Fruit fly (Drosophila melanogaster): ENCODE measurements around the gene CG15317.

CG15317 gene

dm6 chrX:9587881-9588280, 31.5 kb upstream of the CG15317 start:
- no peak for TF ChIP-seq usp (GFP tag; optimal IDR thresholded peaks at IDR 0.05)
- TF ChIP-seq psq (optimal IDR thresholded peaks at IDR 0.05): no peak
- TF ChIP-seq pan (optimal IDR thresholded peaks at IDR 0.05): no peak
- TF ChIP-seq CG8478 (optimal IDR thresholded peaks at IDR 0.05): no peak
- TF ChIP-seq Dll (optimal IDR thresholded peaks at IDR 0.05): no peak
- no peak for TF ChIP-seq EcR (GFP tag; optimal IDR thresholded peaks at IDR 0.05)

DNA sequence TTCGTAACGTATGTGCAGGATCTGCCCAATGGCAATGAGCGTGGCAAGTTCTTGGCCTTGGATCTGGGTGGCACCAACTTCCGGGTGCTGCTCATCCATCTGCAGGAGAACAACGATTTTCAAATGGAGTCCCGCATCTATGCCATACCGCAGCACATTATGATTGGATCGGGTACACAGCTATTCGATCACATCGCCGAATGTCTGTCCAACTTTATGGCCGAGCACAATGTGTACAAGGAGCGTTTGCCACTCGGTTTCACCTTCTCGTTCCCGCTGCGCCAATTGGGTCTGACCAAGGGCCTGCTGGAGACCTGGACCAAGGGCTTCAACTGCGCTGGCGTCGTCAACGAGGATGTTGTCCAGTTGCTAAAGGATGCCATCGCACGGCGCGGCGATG, 30.3 kb upstream of the CG15317 start:
- TF ChIP-seq pan (optimal IDR thresholded peaks at IDR 0.05): no peak
- TF ChIP-seq psq (optimal IDR thresholded peaks at IDR 0.05): no peak
- no peak for TF ChIP-seq EcR (GFP tag; optimal IDR thresholded peaks at IDR 0.05)
- TF ChIP-seq CG8478 (optimal IDR thresholded peaks at IDR 0.05): no peak
- no peak for TF ChIP-seq usp (GFP tag; optimal IDR thresholded peaks at IDR 0.05)
- no peak for TF ChIP-seq Dll (optimal IDR thresholded peaks at IDR 0.05)

DNA sequence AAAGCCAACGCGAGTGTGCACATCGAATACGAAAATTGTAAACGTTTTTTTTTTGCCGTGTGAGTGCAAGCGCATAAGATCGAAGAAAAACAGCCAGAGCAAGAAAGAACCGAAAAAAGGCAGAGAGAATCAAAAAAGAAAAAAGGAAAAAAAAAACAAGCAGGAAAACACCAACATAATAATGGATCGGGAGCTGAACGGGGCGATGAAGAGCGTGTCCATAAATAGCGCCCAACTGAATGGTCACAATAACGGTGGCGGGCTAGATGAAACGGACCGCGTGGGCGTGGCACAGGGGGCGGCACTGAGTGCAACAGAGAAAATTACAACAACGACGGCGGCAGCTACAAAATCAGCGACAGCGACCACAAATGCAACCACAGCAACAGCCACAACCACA, 29.7 kb upstream of the CG15317 start:
- TF ChIP-seq EcR (GFP tag; optimal IDR thresholded peaks at IDR 0.05): no peak
- TF ChIP-seq psq (optimal IDR thresholded peaks at IDR 0.05): no peak
- no peak for TF ChIP-seq usp (GFP tag; optimal IDR thresholded peaks at IDR 0.05)
- peak; percentile 57 for TF ChIP-seq pan (optimal IDR thresholded peaks at IDR 0.05)
- no peak for TF ChIP-seq Dll (optimal IDR thresholded peaks at IDR 0.05)
- TF ChIP-seq CG8478 (optimal IDR thresholded peaks at IDR 0.05): no peak

DNA sequence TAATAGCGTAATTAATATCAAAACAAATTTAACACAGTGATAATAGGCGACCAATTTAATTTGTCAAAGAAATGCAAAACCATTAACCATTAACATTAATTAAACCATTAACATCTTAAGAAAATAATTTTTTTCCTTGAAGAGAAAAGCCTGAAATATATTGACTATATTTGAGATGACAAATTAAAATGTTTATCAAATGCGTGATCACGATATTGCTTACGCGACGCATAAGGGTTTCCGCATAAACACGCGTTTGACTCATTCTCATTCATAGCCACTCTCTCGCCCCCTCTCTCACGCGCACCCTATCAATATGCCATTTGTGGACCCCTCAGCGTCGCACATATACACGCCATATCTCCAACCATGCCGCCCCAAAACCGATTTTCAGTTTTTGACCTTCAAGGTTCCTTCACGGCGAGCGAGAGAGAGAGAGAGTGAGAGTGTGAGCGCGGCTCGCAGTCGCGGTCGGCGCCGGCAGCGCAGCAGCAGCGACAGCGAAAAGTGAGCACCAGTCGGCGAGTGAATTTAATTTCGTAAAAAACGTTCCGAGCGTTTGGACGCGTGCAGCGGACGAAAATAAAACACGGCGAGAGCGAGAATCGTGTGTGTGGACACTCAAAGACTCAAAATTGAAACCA, 29.1 kb upstream of the CG15317 start, which contains the start of gene Hex-A:
Gene Hex-A (plus strand): TSS at position 317 of the 644 bp plus-strand sequence.
- TF ChIP-seq CG8478 (optimal IDR thresholded peaks at IDR 0.05) (no peak), psq (optimal IDR thresholded peaks at IDR 0.05) (no peak), EcR (GFP tag; optimal IDR thresholded peaks at IDR 0.05) (peak in 1 of 2 experiments; percentile 59), Dll (optimal IDR thresholded peaks at IDR 0.05) (peak; percentile 96), pan (optimal IDR thresholded peaks at IDR 0.05) (no peak), usp (GFP tag; optimal IDR thresholded peaks at IDR 0.05) (no peak)

DNA sequence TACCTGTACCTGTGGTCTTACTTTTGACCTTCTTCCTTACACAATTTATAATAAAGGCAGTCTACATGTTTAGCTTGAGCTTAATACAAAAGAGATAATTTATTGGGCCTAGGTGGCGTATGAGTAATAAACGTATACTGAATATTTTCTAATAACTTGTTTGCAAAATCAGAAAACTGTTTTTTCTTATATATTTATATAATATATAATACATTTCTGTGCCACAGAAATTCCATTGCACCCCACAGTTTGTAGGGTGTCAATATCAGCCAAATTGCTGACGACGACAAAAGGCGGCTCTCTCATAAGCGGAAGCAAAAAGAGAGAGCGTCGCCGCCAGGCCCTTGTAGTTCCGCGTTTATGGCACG, 28.6 kb upstream of the CG15317 start:
- no peak for TF ChIP-seq CG8478 (optimal IDR thresholded peaks at IDR 0.05)

- no peak for TF ChIP-seq psq (optimal IDR thresholded peaks at IDR 0.05)
- peak; percentile 69 to 86 for TF ChIP-seq EcR (GFP tag; optimal IDR thresholded peaks at IDR 0.05)
- peak; percentile 86 for TF ChIP-seq Dll (optimal IDR thresholded peaks at IDR 0.05)
- TF ChIP-seq CG8478 (optimal IDR thresholded peaks at IDR 0.05): no peak
Measured at dm6 chrX:9584104-9584947, 28.0 kb upstream of the CG15317 start.

DNA sequence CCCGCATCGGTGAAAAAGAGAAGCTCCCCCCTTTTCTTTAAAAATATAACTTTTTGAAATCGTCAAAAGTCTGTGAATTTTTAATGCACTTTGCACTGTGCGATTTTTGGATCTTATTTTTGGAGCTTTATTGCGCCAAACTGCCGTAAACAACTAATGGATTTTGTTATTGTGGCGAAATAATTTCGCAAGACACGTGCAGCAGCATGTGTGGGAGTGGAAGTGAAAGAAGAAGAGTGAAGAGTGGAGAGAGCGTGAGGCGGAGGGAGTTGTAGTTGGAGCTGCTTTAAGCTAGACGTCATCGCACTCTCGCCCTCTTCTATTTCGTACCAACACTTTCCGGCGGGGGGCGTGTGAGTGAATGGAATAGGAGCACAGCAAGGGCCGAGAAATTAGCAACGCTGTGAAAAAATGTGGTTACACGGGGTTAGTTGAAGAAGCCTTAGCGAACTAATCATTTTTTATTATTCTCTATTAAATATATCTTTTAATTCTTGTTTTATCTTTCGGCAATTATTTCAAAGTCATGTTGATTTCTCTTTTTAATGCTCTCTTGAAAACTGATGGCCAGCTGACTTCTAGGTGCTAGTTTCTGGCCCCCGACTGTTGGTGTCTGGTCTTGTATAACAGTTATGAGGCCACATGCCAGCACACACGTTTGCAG, 27.2 kb upstream of the CG15317 start:
- TF ChIP-seq Dll (optimal IDR thresholded peaks at IDR 0.05): no peak
- peak in 1 of 2 experiments; percentile 52 for TF ChIP-seq EcR (GFP tag; optimal IDR thresholded peaks at IDR 0.05)
- no peak for TF ChIP-seq usp (GFP tag; optimal IDR thresholded peaks at IDR 0.05)
- no peak for TF ChIP-seq psq (optimal IDR thresholded peaks at IDR 0.05)
- TF ChIP-seq CG8478 (optimal IDR thresholded peaks at IDR 0.05): no peak
- TF ChIP-seq pan (optimal IDR thresholded peaks at IDR 0.05): no peak

DNA sequence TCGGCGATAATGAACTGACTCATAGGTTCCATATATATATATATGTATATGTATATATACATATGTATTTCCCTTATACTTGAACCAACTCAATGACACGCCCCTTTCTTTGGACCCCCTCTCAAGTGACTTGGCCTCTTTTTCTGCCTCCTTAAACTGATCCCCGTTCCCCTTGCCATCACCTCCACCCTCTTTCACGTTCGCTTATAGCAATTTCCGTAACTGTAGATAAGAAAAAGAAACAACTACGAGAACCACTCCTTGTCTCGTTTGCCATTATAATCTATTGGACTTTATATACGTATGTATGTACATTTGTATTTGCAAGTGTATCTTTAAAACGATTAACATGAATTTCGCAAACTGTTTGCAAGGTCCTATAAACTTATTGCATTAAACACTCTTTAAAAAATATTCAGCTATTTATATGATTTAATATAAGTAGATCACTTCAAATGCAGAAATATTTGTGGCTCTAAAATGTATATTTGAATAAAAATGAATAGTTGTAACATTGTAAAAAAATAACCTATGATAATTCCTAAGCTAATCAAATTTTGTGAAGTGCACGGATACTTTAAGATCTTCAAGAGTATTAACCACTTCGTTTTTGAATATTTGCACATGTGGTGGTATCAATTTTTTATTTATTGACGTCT, 26.4 kb upstream of the CG15317 start:
- no peak for TF ChIP-seq pan (optimal IDR thresholded peaks at IDR 0.05)
- TF ChIP-seq usp (GFP tag; optimal IDR thresholded peaks at IDR 0.05): no peak
- no peak for TF ChIP-seq CG8478 (optimal IDR thresholded peaks at IDR 0.05)
- TF ChIP-seq EcR (GFP tag; optimal IDR thresholded peaks at IDR 0.05): no peak
- no peak for TF ChIP-seq psq (optimal IDR thresholded peaks at IDR 0.05)
- TF ChIP-seq Dll (optimal IDR thresholded peaks at IDR 0.05): no peak

DNA sequence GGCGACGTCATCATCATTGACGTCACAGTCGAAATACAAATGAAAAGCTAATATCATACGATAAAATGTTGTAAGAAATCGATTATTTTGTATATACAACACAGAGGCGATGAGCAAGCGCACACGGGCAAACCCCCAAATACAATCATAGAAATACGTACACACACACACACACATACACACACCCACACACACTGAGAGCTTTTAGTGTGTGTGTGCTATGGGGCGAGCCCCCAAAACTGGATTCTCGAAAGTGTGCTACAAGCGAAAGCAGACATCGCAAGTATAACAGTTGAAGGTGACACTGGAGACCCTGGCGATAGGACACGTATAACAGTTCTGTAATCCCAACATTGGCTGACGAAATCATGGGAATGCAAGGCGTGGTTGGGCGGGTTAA, 25.5 kb upstream of the CG15317 start:
- TF ChIP-seq psq (optimal IDR thresholded peaks at IDR 0.05) (no peak), usp (GFP tag; optimal IDR thresholded peaks at IDR 0.05) (no peak), CG8478 (optimal IDR thresholded peaks at IDR 0.05) (no peak), Dll (optimal IDR thresholded peaks at IDR 0.05) (no peak), EcR (GFP tag; optimal IDR thresholded peaks at IDR 0.05) (no peak), pan (optimal IDR thresholded peaks at IDR 0.05) (no peak)

- TF ChIP-seq pan (optimal IDR thresholded peaks at IDR 0.05): no peak
- TF ChIP-seq psq (optimal IDR thresholded peaks at IDR 0.05): no peak
- TF ChIP-seq CG8478 (optimal IDR thresholded peaks at IDR 0.05): no peak
- no peak for TF ChIP-seq usp (GFP tag; optimal IDR thresholded peaks at IDR 0.05)
- no peak for TF ChIP-seq Dll (optimal IDR thresholded peaks at IDR 0.05)
- TF ChIP-seq EcR (GFP tag; optimal IDR thresholded peaks at IDR 0.05): no peak
Measured at dm6 chrX:9580544-9580943, 24.2 kb upstream of the CG15317 start.

DNA sequence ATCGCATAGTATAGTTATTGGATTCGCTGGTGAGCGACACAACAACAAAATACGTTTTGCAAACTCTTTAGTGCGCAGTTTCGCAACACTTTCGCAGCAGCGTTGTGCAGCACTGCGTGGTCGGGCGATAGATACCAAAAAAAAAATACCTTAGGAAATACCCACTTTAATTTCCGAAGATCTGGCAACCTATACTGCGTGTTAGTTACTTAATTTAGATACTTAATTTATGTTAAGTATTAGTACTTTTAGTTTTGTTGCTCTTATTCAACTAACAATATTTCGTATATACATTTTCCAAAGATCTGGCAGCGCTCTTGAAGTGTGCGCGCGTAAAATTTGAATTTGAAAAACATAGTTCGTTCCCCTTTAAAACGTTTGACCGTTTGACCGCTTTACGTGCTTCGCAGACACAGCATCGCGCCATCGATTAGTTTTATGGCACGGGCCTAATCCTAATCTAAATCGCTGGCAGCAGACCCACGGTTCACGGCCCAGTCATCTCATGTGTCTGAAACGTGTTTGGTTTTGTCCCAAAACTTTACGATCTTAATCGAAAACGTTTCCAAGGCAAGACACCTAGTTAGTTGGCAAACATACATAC, 23.7 kb upstream of the CG15317 start, which contains the start of gene LPCAT:
Gene LPCAT (minus strand): TSS at position 70 of the 604 bp plus-strand sequence.
- TF ChIP-seq psq (optimal IDR thresholded peaks at IDR 0.05): no peak
- no peak for TF ChIP-seq Dll (optimal IDR thresholded peaks at IDR 0.05)
- TF ChIP-seq CG8478 (optimal IDR thresholded peaks at IDR 0.05): no peak
- no peak for TF ChIP-seq pan (optimal IDR thresholded peaks at IDR 0.05)
